Worm (Caenorhabditis elegans) whole organism, L4 larva: ENCODE data around the gene fbxa-45.

Experiments
- ZK337.2 ChIP-seq: fragments of 200-800 bp; sonication (Bioruptor generic); IDR thresholded peaks from 2 replicates; pipeline ENCODE4 v1.3.6; 2022; ENCODE audit warnings: missing genetic modification reagents, missing genetic modification characterization, missing compliant biosample characterization
- daf-12 ChIP-seq: fragments of 150-350 bp; optimal IDR thresholded peaks from 2 replicates; lab custom pipeline; 2014; ENCODE audit warnings: missing biosample characterization, missing genetic modification reagents, missing genetic modification characterization
- egl-27 ChIP-seq: sonication (generic microtip); optimal IDR thresholded peaks from 3 replicates; lab custom pipeline; 2017; ENCODE audit warnings: missing biosample characterization, missing genetic modification reagents, missing genetic modification characterization
- lir-3 ChIP-seq: sonication (generic microtip); optimal IDR thresholded peaks from 2 replicates; lab custom pipeline; 2016; ENCODE audit warnings: mild to moderate bottlenecking, missing genetic modification characterization, missing compliant biosample characterization
- mep-1 ChIP-seq: fragments of 150-350 bp; sonication (generic microtip); optimal IDR thresholded peaks from 3 replicates; lab custom pipeline; 2014; ENCODE audit warnings: missing biosample characterization, missing genetic modification characterization
- nhr-11 ChIP-seq: fragments of 150-350 bp; optimal IDR thresholded peaks from 2 replicates; lab custom pipeline; 2014; ENCODE audit warnings: missing biosample characterization, missing genetic modification characterization
- skn-1 ChIP-seq: fragments of 150-350 bp; optimal IDR thresholded peaks from 2 replicates; lab custom pipeline; 2014; ENCODE audit warnings: missing biosample characterization, missing genetic modification characterization
- spr-1 ChIP-seq: sonication (generic microtip); optimal IDR thresholded peaks from 2 replicates; lab custom pipeline; 2016; ENCODE audit warnings: mild to moderate bottlenecking, missing genetic modification characterization, missing compliant biosample characterization

DNA sequence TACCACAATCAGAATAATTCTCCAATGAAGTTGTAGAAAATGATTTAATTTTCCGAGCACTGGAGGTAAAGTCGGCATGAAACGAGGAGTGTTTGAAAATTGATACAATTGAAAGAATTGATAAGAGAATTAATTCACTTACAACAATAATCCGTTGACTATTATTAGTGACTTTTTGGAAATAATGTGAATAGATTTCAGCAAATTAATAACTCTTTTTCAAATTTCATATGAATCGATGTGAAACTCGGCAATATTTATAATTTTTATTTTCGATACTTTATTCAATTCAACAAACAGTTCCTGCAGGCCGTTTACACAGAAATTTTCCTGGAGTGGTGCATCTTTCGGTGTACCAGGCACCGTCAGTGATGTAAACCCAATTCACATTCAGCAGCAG is 47.3 kb downstream of the fbxa-45 start, which contains the start of gene clec-37:
- TF ChIP-seq daf-12 (tag; lab: Kevin White, UChicago) (no peak), lir-3 (no peak), skn-1 (no peak), mep-1 (tag; lab: Kevin White, UChicago) (no peak), spr-1 (tag; lab: Kevin White, UChicago) (no peak), nhr-11 (tag; lab: Kevin White, UChicago) (no peak), ZK337.2 (no peak), egl-27 (no peak)
